Worm (Caenorhabditis elegans) whole organism, late embryonic: ENCODE measurements around the gene Y71H2AM.20.

Source experiments
- C08G9.2 ChIP-seq: sonication (generic microtip); optimal IDR thresholded peaks from 2 replicates; lab custom pipeline; 2016; ENCODE audit warnings: mild to moderate bottlenecking, missing genetic modification characterization, moderate library complexity, missing compliant biosample characterization
- C38D4.7 ChIP-seq: fragments of 200-800 bp; sonication (Bioruptor generic); optimal IDR thresholded peaks from 2 replicates; lab custom pipeline; 2018; ENCODE audit warnings: mild to moderate bottlenecking, missing genetic modification characterization, moderate library complexity, missing compliant biosample characterization
- F13H6.1 ChIP-seq: sonication (generic microtip); optimal IDR thresholded peaks from 2 replicates; lab custom pipeline; 2016; ENCODE audit warnings: missing genetic modification characterization, missing compliant biosample characterization
- K02D7.2 ChIP-seq: sonication (generic microtip); optimal IDR thresholded peaks from 2 replicates; lab custom pipeline; 2017; ENCODE audit warnings: mild to moderate bottlenecking, missing genetic modification characterization, missing compliant biosample characterization
- ahr-1 ChIP-seq: sonication (generic microtip); optimal IDR thresholded peaks from 2 replicates; lab custom pipeline; 2016; ENCODE audit warnings: missing genetic modification characterization, missing compliant biosample characterization
- ceh-18 ChIP-seq: sonication (generic microtip); optimal IDR thresholded peaks from 2 replicates; lab custom pipeline; 2016; ENCODE audit warnings: missing genetic modification characterization, missing compliant biosample characterization
- ceh-19 ChIP-seq: fragments of 200-800 bp; sonication (Bioruptor generic); optimal IDR thresholded peaks from 2 replicates; lab custom pipeline; 2018; ENCODE audit warnings: mild to moderate bottlenecking, missing genetic modification characterization, missing compliant biosample characterization
- ceh-2 ChIP-seq: sonication (generic microtip); optimal IDR thresholded peaks from 2 replicates; lab custom pipeline; 2016; ENCODE audit warnings: missing genotype, missing genetic modification characterization, missing compliant biosample characterization
- ceh-24 ChIP-seq: sonication (generic microtip); optimal IDR thresholded peaks from 2 replicates; lab custom pipeline; 2016; ENCODE audit warnings: mild to moderate bottlenecking, missing genetic modification characterization, missing compliant biosample characterization
- ceh-30 ChIP-seq: fragments of 150-350 bp; optimal IDR thresholded peaks from 2 replicates; lab custom pipeline; 2014; ENCODE audit warnings: missing biosample characterization, missing genetic modification characterization
- ceh-34 ChIP-seq: sonication (generic microtip); optimal IDR thresholded peaks from 2 replicates; lab custom pipeline; 2016; ENCODE audit warnings: mild to moderate bottlenecking, missing genetic modification characterization, missing compliant biosample characterization
- ceh-45 ChIP-seq: fragments of 200-800 bp; sonication (Bioruptor generic); IDR thresholded peaks from 2 replicates; pipeline ENCODE4 v1.3.6; 2022; ENCODE audit warnings: missing genetic modification reagents, missing genetic modification characterization, missing compliant biosample characterization
- ceh-6 ChIP-seq: fragments of 200-800 bp; sonication (Bioruptor generic); optimal IDR thresholded peaks from 2 replicates; lab custom pipeline; 2018; ENCODE audit warnings: mild to moderate bottlenecking, missing genetic modification characterization, missing compliant biosample characterization
- ceh-9 ChIP-seq: sonication (generic microtip); optimal IDR thresholded peaks from 2 replicates; lab custom pipeline; 2016; ENCODE audit warnings: mild to moderate bottlenecking, missing genetic modification characterization, inconsistent platforms, missing compliant biosample characterization
- che-1 ChIP-seq: sonication (generic microtip); optimal IDR thresholded peaks from 2 replicates; lab custom pipeline; 2016; ENCODE audit warnings: mild to moderate bottlenecking, missing genetic modification characterization, missing compliant biosample characterization
- dmd-4 ChIP-seq: sonication (generic microtip); optimal IDR thresholded peaks from 2 replicates; lab custom pipeline; 2016; ENCODE audit warnings: borderline replicate concordance, missing genetic modification characterization, missing compliant biosample characterization
- elt-2 ChIP-seq: sonication (generic microtip); optimal IDR thresholded peaks from 2 replicates; lab custom pipeline; 2016; ENCODE audit warnings: missing genetic modification reagents, missing genetic modification characterization, missing compliant biosample characterization
- ets-4 ChIP-seq: sonication (generic microtip); optimal IDR thresholded peaks from 2 replicates; lab custom pipeline; 2016; ENCODE audit warnings: missing genetic modification characterization, missing compliant biosample characterization
- eyg-1 ChIP-seq: sonication (generic microtip); optimal IDR thresholded peaks from 2 replicates; lab custom pipeline; 2016; ENCODE audit warnings: missing genotype, missing genetic modification characterization, missing compliant biosample characterization
- fax-1 ChIP-seq: sonication (generic microtip); optimal IDR thresholded peaks from 2 replicates; lab custom pipeline; 2016; ENCODE audit warnings: missing genotype, missing genetic modification characterization, missing compliant biosample characterization
- hlh-13 ChIP-seq: fragments of 200-800 bp; sonication (Bioruptor generic); optimal IDR thresholded peaks from 2 replicates; lab custom pipeline; 2018; ENCODE audit warnings: mild to moderate bottlenecking, missing genetic modification characterization, missing compliant biosample characterization
- hlh-15 ChIP-seq: sonication (generic microtip); optimal IDR thresholded peaks from 2 replicates; lab custom pipeline; 2016; ENCODE audit warnings: missing genetic modification characterization, missing compliant biosample characterization
- hlh-30 ChIP-seq: sonication (generic microtip); optimal IDR thresholded peaks from 2 replicates; lab custom pipeline; 2017; ENCODE audit warnings: antibody characterized with exemption, missing genetic modification characterization, missing compliant biosample characterization; ENCODE audit not compliant: insufficient read depth
- nfya-1 ChIP-seq: sonication (generic microtip); optimal IDR thresholded peaks from 2 replicates; lab custom pipeline; 2017; ENCODE audit warnings: missing genetic modification characterization, mild to moderate bottlenecking, missing compliant biosample characterization, antibody characterized with exemption, moderate library complexity
- nhr-11 ChIP-seq: fragments of 150-350 bp; optimal IDR thresholded peaks from 2 replicates; lab custom pipeline; 2014; ENCODE audit warnings: missing biosample characterization, missing genetic modification characterization
- nhr-232 ChIP-seq: sonication (generic microtip); optimal IDR thresholded peaks from 2 replicates; lab custom pipeline; 2016; ENCODE audit warnings: missing genetic modification characterization, missing compliant biosample characterization
- npax-4 ChIP-seq: sonication (generic microtip); optimal IDR thresholded peaks from 2 replicates; lab custom pipeline; 2016; ENCODE audit warnings: missing genetic modification characterization, missing compliant biosample characterization
- odd-2 ChIP-seq: sonication (generic microtip); optimal IDR thresholded peaks from 2 replicates; lab custom pipeline; 2017; ENCODE audit warnings: antibody characterized with exemption, mild to moderate bottlenecking, missing genetic modification characterization, missing compliant biosample characterization
- pat-9 ChIP-seq: fragments of 200-800 bp; sonication (Bioruptor generic); optimal IDR thresholded peaks from 2 replicates; lab custom pipeline; 2018; ENCODE audit warnings: mild to moderate bottlenecking, missing genetic modification characterization, moderate library complexity, missing compliant biosample characterization
- pax-1 ChIP-seq: fragments of 150-350 bp; optimal IDR thresholded peaks from 2 replicates; lab custom pipeline; 2014; ENCODE audit warnings: missing biosample characterization, missing genetic modification characterization
- pha-2 ChIP-seq: sonication (generic microtip); optimal IDR thresholded peaks from 2 replicates; lab custom pipeline; 2017; ENCODE audit warnings: mild to moderate bottlenecking, missing genetic modification characterization, missing compliant biosample characterization
- pha-4 ChIP-seq: fragments of 150-350 bp; optimal IDR thresholded peaks from 2 replicates; lab custom pipeline; 2018; ENCODE audit warnings: missing biosample characterization, missing genetic modification reagents, missing genetic modification characterization
- rnt-1 ChIP-seq: sonication (generic microtip); optimal IDR thresholded peaks from 2 replicates; lab custom pipeline; 2016; ENCODE audit warnings: missing genetic modification characterization, missing compliant biosample characterization
- sdc-2 ChIP-seq: sonication (generic microtip); optimal IDR thresholded peaks from 2 replicates; lab custom pipeline; 2016; ENCODE audit warnings: missing genotype, missing genetic modification characterization, missing compliant biosample characterization
- tbx-2 ChIP-seq: sonication (generic microtip); optimal IDR thresholded peaks from 2 replicates; lab custom pipeline; 2016; ENCODE audit warnings: missing genetic modification characterization, missing compliant biosample characterization
- tbx-7 ChIP-seq: sonication (generic microtip); optimal IDR thresholded peaks from 2 replicates; lab custom pipeline; 2016; ENCODE audit warnings: missing genotype, missing genetic modification characterization, missing compliant biosample characterization
- unc-86 ChIP-seq: sonication (generic microtip); optimal IDR thresholded peaks from 2 replicates; lab custom pipeline; 2016; ENCODE audit warnings: missing genetic modification characterization, missing compliant biosample characterization
- zip-5 ChIP-seq: sonication (generic microtip); optimal IDR thresholded peaks from 2 replicates; lab custom pipeline; 2016; ENCODE audit warnings: missing genetic modification characterization, missing compliant biosample characterization

Gene Y71H2AM.20

DNA sequence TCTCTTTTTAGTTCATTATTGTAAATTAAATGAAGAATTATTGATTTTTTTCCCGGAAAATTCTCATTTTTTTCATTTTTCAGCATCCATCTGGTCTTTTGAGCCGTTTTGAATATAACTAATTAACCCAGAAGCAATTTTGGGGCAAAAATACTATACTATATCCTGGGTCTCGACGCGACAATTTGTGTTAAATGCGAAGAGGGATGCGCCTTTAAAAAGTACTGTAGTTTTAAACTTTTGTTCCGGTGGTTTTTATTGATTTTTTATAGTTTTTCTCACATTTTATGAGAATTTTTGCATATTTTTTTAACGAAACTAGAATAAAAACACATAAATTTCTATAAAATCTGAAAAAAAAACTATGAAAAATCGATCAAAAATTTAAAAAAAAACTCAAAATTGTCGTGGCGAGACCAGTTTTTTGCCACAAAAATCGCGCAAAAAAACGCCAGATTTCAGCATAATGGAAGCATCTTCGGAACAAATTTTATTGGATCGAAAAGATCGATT lies 2.3 kb upstream of the Y71H2AM.20 start, which contains the start of gene tbcc-1:
Gene tbcc-1 (plus strand): TSS at position 463 of the 513 bp plus-strand sequence.
- TF ChIP-seq ceh-24 (tag; lab: Kevin White, UChicago) (no peak), pax-1 (tag; lab: Kevin White, UChicago) (no peak), nhr-232 (tag; lab: Kevin White, UChicago) (no peak), ceh-9 (tag; lab: Kevin White, UChicago) (no peak), fax-1 (no peak), pha-2 (tag; lab: Kevin White, UChicago) (no peak), hlh-13 (GFP tag; lab: Kevin White, UChicago) (no peak), ceh-6 (GFP tag; lab: Kevin White, UChicago) (no peak), ceh-18 (tag; lab: Kevin White, UChicago) (no peak), sdc-2 (no peak), ceh-30 (no peak), tbx-7 (tag; lab: Kevin White, UChicago) (no peak)
- TF ChIP-seq, all 69 proteins: peak for 0

DNA sequence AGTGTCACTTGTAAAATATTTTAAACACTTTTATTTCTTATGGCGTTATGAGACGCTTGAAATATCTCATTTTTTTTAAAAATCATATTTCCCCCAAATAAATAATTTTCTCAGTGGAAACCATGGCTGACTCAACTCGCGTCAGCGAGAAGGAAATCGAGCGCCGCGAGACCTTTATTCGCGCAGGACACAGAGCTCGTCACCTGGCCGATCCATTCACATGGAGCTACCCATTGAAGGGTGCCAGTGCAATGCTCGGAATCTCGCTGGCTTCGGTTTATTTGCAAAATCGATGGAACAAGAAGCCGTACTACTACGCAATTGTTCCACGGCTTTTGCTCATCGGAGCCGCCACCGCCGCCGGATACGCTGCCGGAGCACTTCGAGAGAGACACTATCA lies 992 bp upstream of the Y71H2AM.20 start, which contains the start of gene nduc-2:
Gene nduc-2 (plus strand): TSS at position 113 of the 400 bp plus-strand sequence.
- TF ChIP-seq che-1 (tag; lab: Kevin White, UChicago) (no peak), C08G9.2 (tag; lab: Kevin White, UChicago) (no peak), ets-4 (tag; lab: Kevin White, UChicago) (no peak), F13H6.1 (no peak), tbx-2 (tag; lab: Kevin White, UChicago) (no peak), hlh-15 (tag; lab: Kevin White, UChicago) (no peak), hlh-13 (GFP tag; lab: Kevin White, UChicago) (no peak), ceh-34 (tag; lab: Kevin White, UChicago) (no peak), pha-4 (tag; lab: Kevin White, UChicago) (no peak), hlh-30 (no peak), unc-86 (tag; lab: Kevin White, UChicago) (no peak), pha-2 (tag; lab: Kevin White, UChicago) (no peak), K02D7.2 (tag; lab: Kevin White, UChicago) (no peak), nhr-11 (tag; lab: Kevin White, UChicago) (no peak), ceh-45 (no peak), eyg-1 (tag; lab: Kevin White, UChicago) (no peak)

DNA sequence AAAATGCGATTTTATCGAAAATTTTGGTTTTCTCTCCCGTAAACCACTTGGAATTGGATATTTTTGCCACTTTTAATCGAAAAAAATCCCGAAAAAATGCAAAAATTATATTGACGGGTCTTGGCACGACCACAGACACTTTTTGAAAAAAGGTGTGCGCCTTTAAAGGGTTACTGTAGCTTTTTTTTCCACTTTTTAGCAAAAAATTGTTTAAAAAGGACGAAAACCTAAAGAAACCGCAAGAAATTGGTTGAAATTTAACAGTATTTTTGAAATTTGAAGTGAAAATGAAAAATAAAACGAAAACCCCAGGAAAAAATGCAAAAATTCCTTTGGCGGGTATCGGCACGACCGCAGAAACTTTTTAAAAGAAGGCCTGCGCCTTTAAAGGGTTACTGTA lies 3.9 kb downstream of the Y71H2AM.20 start:
- no peak for TF ChIP-seq ahr-1 (tag; lab: Kevin White, UChicago)
- TF ChIP-seq rnt-1 = no peak
- no peak for TF ChIP-seq npax-4 (tag; lab: Kevin White, UChicago)
- no peak for TF ChIP-seq ceh-19 (GFP tag; lab: Kevin White, UChicago)
- TF ChIP-seq unc-86 (tag; lab: Kevin White, UChicago) = no peak
- TF ChIP-seq ceh-2 (tag; lab: Kevin White, UChicago) = no peak
- no peak for TF ChIP-seq tbx-2 (tag; lab: Kevin White, UChicago)
- TF ChIP-seq hlh-15 (tag; lab: Kevin White, UChicago) = no peak
- no peak for TF ChIP-seq dmd-4 (tag; lab: Kevin White, UChicago)
- no peak for TF ChIP-seq C38D4.7 (GFP tag; lab: Kevin White, UChicago)
- TF ChIP-seq, all 69 proteins: peak for 0

DNA sequence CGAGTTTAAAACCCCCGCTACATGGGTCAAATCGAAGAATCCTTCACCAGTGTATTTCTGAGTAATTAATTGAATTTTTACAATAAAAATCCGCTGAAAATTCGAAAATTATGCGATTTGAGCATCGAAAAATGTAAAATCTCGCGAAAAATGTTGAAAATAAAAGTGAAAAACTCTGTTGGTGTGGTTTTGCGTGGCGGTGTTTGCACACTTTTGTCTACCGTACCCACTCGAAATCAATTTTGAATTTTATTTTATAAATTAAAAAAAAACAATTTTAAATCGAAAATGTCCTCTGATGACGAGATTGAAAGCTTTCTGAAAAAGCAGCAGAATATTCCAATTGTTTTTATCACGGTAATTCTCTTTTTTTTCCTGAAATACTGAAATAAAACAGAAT lies 5.0 kb downstream of the Y71H2AM.20 start, which contains the start of gene Y71H2AM.6:
Gene Y71H2AM.6 (plus strand): TSS at position 264 of the 400 bp plus-strand sequence.
- TF ChIP-seq pat-9 (tag; lab: Kevin White, UChicago) (no peak), ceh-30 (no peak), tbx-7 (tag; lab: Kevin White, UChicago) (no peak), K02D7.2 (tag; lab: Kevin White, UChicago) (no peak), elt-2 (tag; lab: Kevin White, UChicago) (no peak), zip-5 (tag; lab: Kevin White, UChicago) (no peak), nfya-1 (peak; percentile 15), odd-2 (tag; lab: Kevin White, UChicago) (no peak)
